Worm (Caenorhabditis elegans): ENCODE results near the gene Y38E10A.22.

DNA sequence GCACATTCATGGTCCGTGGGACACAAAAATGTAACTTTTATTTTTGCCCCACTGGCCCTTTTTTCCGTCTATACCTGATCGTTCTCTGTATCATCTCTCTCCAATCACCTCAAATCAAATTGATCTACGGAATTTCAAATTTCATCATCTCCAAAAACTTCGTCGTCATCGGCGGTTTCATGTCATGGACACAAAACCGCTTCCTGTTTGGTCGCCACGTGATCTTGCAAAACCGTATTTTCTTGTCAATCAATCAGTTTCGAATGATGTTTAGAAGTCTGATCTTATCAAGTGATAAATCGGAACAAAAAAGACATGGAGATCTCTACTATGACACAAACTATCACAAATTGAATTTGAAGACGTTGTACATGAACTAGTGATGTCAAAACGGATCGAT, 51.9 kb downstream of the Y38E10A.22 start:
- TF ChIP-seq nhr-76 (tag; optimal IDR thresholded peaks at IDR 0.05) (no peak), Y116A8C.19 (tag; optimal IDR thresholded peaks at IDR 0.05; ENCODE audit: borderline replicate concordance) (no peak), pax-3 (tag; optimal IDR thresholded peaks at IDR 0.05) (no peak)

All from whole organism, L1 larva.